Worm (Caenorhabditis elegans): ENCODE measurements around the gene rrc-1.

DNA sequence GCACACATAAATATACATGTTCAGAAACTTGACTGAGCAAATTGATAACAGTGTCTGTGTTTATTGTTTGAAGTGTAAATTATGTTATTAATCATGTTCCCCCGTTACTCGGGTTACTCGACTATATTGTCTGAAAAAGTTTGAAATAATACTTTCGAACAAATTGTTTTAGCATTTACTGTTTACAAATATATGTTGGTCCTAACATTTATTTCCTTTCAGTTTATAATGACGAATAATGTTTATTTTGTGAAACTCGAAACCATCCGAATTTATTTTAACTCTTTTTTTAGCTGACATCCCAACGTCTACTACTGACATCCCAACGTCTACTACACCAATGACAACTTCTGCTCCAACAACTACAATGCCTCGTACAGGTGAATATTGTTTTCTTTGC is 37.7 kb upstream of the rrc-1 start, which contains the start of gene R07B1.7:
- TF ChIP-seq zfp-3 (GFP tag; conservative IDR thresholded peaks at IDR 0.05) = no peak
- TF ChIP-seq zag-1 (tag; optimal IDR thresholded peaks at IDR 0.05) = no peak
- no peak for TF ChIP-seq lin-1 (GFP tag; IDR thresholded peaks at IDR 0.05)
- no peak for TF ChIP-seq egl-27 (tag; optimal IDR thresholded peaks at IDR 0.05)
- no peak for TF ChIP-seq ceh-28 (tag; optimal IDR thresholded peaks at IDR 0.05)

Data from whole organism, L4 larva.